Worm (Caenorhabditis elegans): Measurements from ENCODE around the gene rft-1.

rft-1 gene

ce11 chrV:4428202-4428601, 14.8 kb downstream of the rft-1 start, which contains the start of gene Y47D7A.11:
Gene Y47D7A.11, minus strand, starts transcription at chrV:4428302.
- TF ChIP-seq ama-1 (optimal IDR thresholded peaks at IDR 0.05) = no peak
- TF ChIP-seq B0310.2 (tag; optimal IDR thresholded peaks at IDR 0.05) = no peak
- TF ChIP-seq tra-4 (tag; optimal IDR thresholded peaks at IDR 0.05) = no peak
- TF ChIP-seq flt-1 (GFP tag; IDR thresholded peaks at IDR 0.05) = no peak
- TF ChIP-seq ceh-36 (tag; optimal IDR thresholded peaks at IDR 0.05) = no peak
- no peak for TF ChIP-seq hnd-1 (tag; optimal IDR thresholded peaks at IDR 0.05)
- no peak for TF ChIP-seq hmbx-1 (tag; optimal IDR thresholded peaks at IDR 0.05)
- no peak for TF ChIP-seq F13C5.2 (tag; optimal IDR thresholded peaks at IDR 0.05)
- TF ChIP-seq pes-1 (GFP tag; IDR thresholded peaks at IDR 0.05) = no peak
- TF ChIP-seq tbx-11 (GFP tag; IDR thresholded peaks at IDR 0.05) = no peak
- no peak for TF ChIP-seq ceh-13 (GFP tag; optimal IDR thresholded peaks at IDR 0.05)
- TF ChIP-seq scrt-1 (GFP tag; IDR thresholded peaks at IDR 0.05) = no peak
- TF ChIP-seq aly-1 (tag; optimal IDR thresholded peaks at IDR 0.05) = no peak
- TF ChIP-seq tbx-37 (GFP tag; conservative IDR thresholded peaks at IDR 0.05) = no peak
- no peak for TF ChIP-seq sea-1 (GFP tag; conservative IDR thresholded peaks at IDR 0.05)
- no peak for TF ChIP-seq hmg-4 (GFP tag; optimal IDR thresholded peaks at IDR 0.05)
- TF ChIP-seq ets-7 (tag; optimal IDR thresholded peaks at IDR 0.05) = no peak

- no peak for TF ChIP-seq pes-1 (GFP tag; IDR thresholded peaks at IDR 0.05)
- no peak for TF ChIP-seq tra-4 (tag; optimal IDR thresholded peaks at IDR 0.05)
- TF ChIP-seq hmbx-1 (tag; optimal IDR thresholded peaks at IDR 0.05) = no peak
- TF ChIP-seq B0310.2 (tag; optimal IDR thresholded peaks at IDR 0.05) = no peak
- TF ChIP-seq ceh-36 (tag; optimal IDR thresholded peaks at IDR 0.05) = no peak
- no peak for TF ChIP-seq hnd-1 (tag; optimal IDR thresholded peaks at IDR 0.05)
- no peak for TF ChIP-seq aly-1 (tag; optimal IDR thresholded peaks at IDR 0.05)
- no peak for TF ChIP-seq flt-1 (GFP tag; IDR thresholded peaks at IDR 0.05)
- TF ChIP-seq scrt-1 (GFP tag; IDR thresholded peaks at IDR 0.05) = no peak
- TF ChIP-seq sea-1 (GFP tag; conservative IDR thresholded peaks at IDR 0.05) = no peak
- no peak for TF ChIP-seq hmg-4 (GFP tag; optimal IDR thresholded peaks at IDR 0.05)
- no peak for TF ChIP-seq ceh-13 (GFP tag; optimal IDR thresholded peaks at IDR 0.05)
- TF ChIP-seq tbx-37 (GFP tag; conservative IDR thresholded peaks at IDR 0.05) = no peak
- TF ChIP-seq F13C5.2 (tag; optimal IDR thresholded peaks at IDR 0.05) = no peak
These were observed 19.1 kb downstream of the rft-1 start, which contains the start of the genes Y47D7A.9 and Y47D7A.19 for ce11 chrV:4423860-4424401. Gene Y47D7A.9, minus strand, starts transcription at chrV:4423960. Gene Y47D7A.19, plus strand, starts transcription at chrV:4424351.

ce11 chrV:4423087-4423486, 19.9 kb downstream of the rft-1 start:
- TF ChIP-seq B0310.2 (tag; optimal IDR thresholded peaks at IDR 0.05) (no peak), hmg-4 (GFP tag; optimal IDR thresholded peaks at IDR 0.05) (no peak), tra-4 (tag; optimal IDR thresholded peaks at IDR 0.05) (no peak), tbx-11 (GFP tag; IDR thresholded peaks at IDR 0.05) (no peak), aly-1 (tag; optimal IDR thresholded peaks at IDR 0.05) (no peak)

- TF ChIP-seq ets-7 (tag; optimal IDR thresholded peaks at IDR 0.05) = no peak
- TF ChIP-seq B0310.2 (tag; optimal IDR thresholded peaks at IDR 0.05) = no peak
- no peak for TF ChIP-seq hmbx-1 (tag; optimal IDR thresholded peaks at IDR 0.05)
- no peak for TF ChIP-seq ceh-36 (tag; optimal IDR thresholded peaks at IDR 0.05)
- no peak for TF ChIP-seq flt-1 (GFP tag; IDR thresholded peaks at IDR 0.05)
- TF ChIP-seq tbx-37 (GFP tag; conservative IDR thresholded peaks at IDR 0.05) = no peak
- no peak for TF ChIP-seq aly-1 (tag; optimal IDR thresholded peaks at IDR 0.05)
- no peak for TF ChIP-seq tbx-11 (GFP tag; IDR thresholded peaks at IDR 0.05)
- no peak for TF ChIP-seq F13C5.2 (tag; optimal IDR thresholded peaks at IDR 0.05)
- no peak for TF ChIP-seq scrt-1 (GFP tag; IDR thresholded peaks at IDR 0.05)
- no peak for TF ChIP-seq ama-1 (optimal IDR thresholded peaks at IDR 0.05)
- no peak for TF ChIP-seq pes-1 (GFP tag; IDR thresholded peaks at IDR 0.05)
- no peak for TF ChIP-seq tra-4 (tag; optimal IDR thresholded peaks at IDR 0.05)
- no peak for TF ChIP-seq hnd-1 (tag; optimal IDR thresholded peaks at IDR 0.05)
- no peak for TF ChIP-seq hmg-4 (GFP tag; optimal IDR thresholded peaks at IDR 0.05)
- no peak for TF ChIP-seq ceh-13 (GFP tag; optimal IDR thresholded peaks at IDR 0.05)
- no peak for TF ChIP-seq sea-1 (GFP tag; conservative IDR thresholded peaks at IDR 0.05)
These were observed 20.9 kb downstream of the rft-1 start, which contains the start of gene skr-7 for ce11 chrV:4422127-4422526. Gene skr-7, plus strand, starts transcription at chrV:4422427.

ce11 chrV:4421475-4421874, 21.5 kb downstream of the rft-1 start, which contains the start of gene skr-14:
Gene skr-14, minus strand, starts transcription at chrV:4421575.
- no peak for TF ChIP-seq pes-1 (GFP tag; IDR thresholded peaks at IDR 0.05)
- TF ChIP-seq B0310.2 (tag; optimal IDR thresholded peaks at IDR 0.05) = no peak
- no peak for TF ChIP-seq ama-1 (optimal IDR thresholded peaks at IDR 0.05)
- no peak for TF ChIP-seq ceh-13 (GFP tag; optimal IDR thresholded peaks at IDR 0.05)
- TF ChIP-seq ceh-36 (tag; optimal IDR thresholded peaks at IDR 0.05) = no peak
- no peak for TF ChIP-seq tbx-37 (GFP tag; conservative IDR thresholded peaks at IDR 0.05)
- TF ChIP-seq aly-1 (tag; optimal IDR thresholded peaks at IDR 0.05) = no peak
- TF ChIP-seq ets-7 (tag; optimal IDR thresholded peaks at IDR 0.05) = no peak
- TF ChIP-seq F13C5.2 (tag; optimal IDR thresholded peaks at IDR 0.05) = no peak
- TF ChIP-seq sea-1 (GFP tag; conservative IDR thresholded peaks at IDR 0.05) = no peak
- no peak for TF ChIP-seq tbx-11 (GFP tag; IDR thresholded peaks at IDR 0.05)
- no peak for TF ChIP-seq hnd-1 (tag; optimal IDR thresholded peaks at IDR 0.05)
- no peak for TF ChIP-seq scrt-1 (GFP tag; IDR thresholded peaks at IDR 0.05)
- no peak for TF ChIP-seq hmg-4 (GFP tag; optimal IDR thresholded peaks at IDR 0.05)
- no peak for TF ChIP-seq hmbx-1 (tag; optimal IDR thresholded peaks at IDR 0.05)
- no peak for TF ChIP-seq flt-1 (GFP tag; IDR thresholded peaks at IDR 0.05)
- TF ChIP-seq tra-4 (tag; optimal IDR thresholded peaks at IDR 0.05) = no peak

ce11 chrV:4419767-4420322, 23.2 kb downstream of the rft-1 start, which contains the start of the genes Y47D7A.7 and Y47D7A.2:
Gene Y47D7A.7, minus strand, starts transcription at chrV:4419867.
Gene Y47D7A.2, plus strand, starts transcription at chrV:4420272.
- TF ChIP-seq ama-1 (optimal IDR thresholded peaks at IDR 0.05) (no peak), scrt-1 (GFP tag; IDR thresholded peaks at IDR 0.05) (no peak), B0310.2 (tag; optimal IDR thresholded peaks at IDR 0.05) (no peak), ets-7 (tag; optimal IDR thresholded peaks at IDR 0.05) (no peak)

ce11 chrV:4418116-4418515, 24.9 kb downstream of the rft-1 start, which contains the start of gene Y47D7A.6:
Gene Y47D7A.6, minus strand, starts transcription at chrV:4418216.
- no peak for TF ChIP-seq flt-1 (GFP tag; IDR thresholded peaks at IDR 0.05)
- TF ChIP-seq scrt-1 (GFP tag; IDR thresholded peaks at IDR 0.05) = no peak
- no peak for TF ChIP-seq tra-4 (tag; optimal IDR thresholded peaks at IDR 0.05)
- no peak for TF ChIP-seq pes-1 (GFP tag; IDR thresholded peaks at IDR 0.05)
- no peak for TF ChIP-seq aly-1 (tag; optimal IDR thresholded peaks at IDR 0.05)
- no peak for TF ChIP-seq tbx-11 (GFP tag; IDR thresholded peaks at IDR 0.05)
- no peak for TF ChIP-seq hmbx-1 (tag; optimal IDR thresholded peaks at IDR 0.05)
- TF ChIP-seq tbx-37 (GFP tag; conservative IDR thresholded peaks at IDR 0.05) = no peak
- TF ChIP-seq ceh-36 (tag; optimal IDR thresholded peaks at IDR 0.05) = no peak
- TF ChIP-seq B0310.2 (tag; optimal IDR thresholded peaks at IDR 0.05) = no peak
- TF ChIP-seq hnd-1 (tag; optimal IDR thresholded peaks at IDR 0.05) = no peak
- TF ChIP-seq ama-1 (optimal IDR thresholded peaks at IDR 0.05) = no peak
- TF ChIP-seq ceh-13 (GFP tag; optimal IDR thresholded peaks at IDR 0.05) = no peak
- TF ChIP-seq sea-1 (GFP tag; conservative IDR thresholded peaks at IDR 0.05) = no peak
- TF ChIP-seq hmg-4 (GFP tag; optimal IDR thresholded peaks at IDR 0.05) = no peak
